Worm (Caenorhabditis elegans): ENCODE measurements around the gene T22D1.5.

T22D1.5 gene

DNA sequence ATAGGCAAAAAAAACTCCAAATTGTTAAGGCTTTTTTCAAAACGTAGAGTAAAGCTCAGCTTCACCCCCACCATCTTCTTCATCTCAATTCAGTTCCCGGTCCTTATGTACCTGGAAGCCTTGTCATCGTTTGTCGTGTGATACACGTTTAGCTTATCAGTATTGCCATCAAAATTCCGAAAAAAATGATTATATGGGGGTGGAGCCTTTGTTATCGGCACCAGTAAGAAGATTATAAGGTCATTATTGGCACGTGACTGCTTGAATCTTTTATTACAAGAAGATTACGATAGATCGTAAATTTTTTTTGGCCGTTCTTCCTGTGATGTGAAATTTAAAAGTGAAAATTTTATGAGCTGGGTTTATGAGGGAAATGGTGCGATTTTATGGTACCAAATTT, 23.3 kb upstream of the T22D1.5 start (continued):
- no peak for TF ChIP-seq let-526 (GFP tag; IDR thresholded peaks at IDR 0.05)
- no peak for TF ChIP-seq lag-1 (GFP tag; IDR thresholded peaks at IDR 0.05)
- TF ChIP-seq cebp-1 (GFP tag; IDR thresholded peaks at IDR 0.05) = no peak
- peak; percentile 27 for TF ChIP-seq cebp-1 (tag; optimal IDR thresholded peaks at IDR 0.05)
- no peak for TF ChIP-seq madf-6 (GFP tag; IDR thresholded peaks at IDR 0.05)
- no peak for TF ChIP-seq ztf-3 (GFP tag; optimal IDR thresholded peaks at IDR 0.05)
- TF ChIP-seq mes-4 (tag; optimal IDR thresholded peaks at IDR 0.05) = no peak
- no peak for TF ChIP-seq akir-1 (GFP tag; optimal IDR thresholded peaks at IDR 0.05)
- no peak for TF ChIP-seq ceh-91 (GFP tag; IDR thresholded peaks at IDR 0.05)
- TF ChIP-seq gei-17 (GFP tag; optimal IDR thresholded peaks at IDR 0.05) = no peak
- TF ChIP-seq dpff-1 (tag; optimal IDR thresholded peaks at IDR 0.05) = no peak
- TF ChIP-seq B0336.3 (GFP tag; IDR thresholded peaks at IDR 0.05) = no peak
- TF ChIP-seq xnd-1 (tag; optimal IDR thresholded peaks at IDR 0.05) = no peak
- TF ChIP-seq D2030.7 (GFP tag; IDR thresholded peaks at IDR 0.05) = no peak
- TF ChIP-seq T07F8.4 (tag; optimal IDR thresholded peaks at IDR 0.05) = no peak
- no peak for TF ChIP-seq F49E8.2 (tag; optimal IDR thresholded peaks at IDR 0.05; ENCODE audit: insufficient read depth)
- no peak for TF ChIP-seq hmg-20 (GFP tag; IDR thresholded peaks at IDR 0.05)
- TF ChIP-seq F37B4.10 (GFP tag; IDR thresholded peaks at IDR 0.05) = no peak
- TF ChIP-seq B0035.1 (tag; optimal IDR thresholded peaks at IDR 0.05) = no peak
- TF ChIP-seq T26A5.8 (tag; optimal IDR thresholded peaks at IDR 0.05) = no peak
- TF ChIP-seq lir-1 (GFP tag; conservative IDR thresholded peaks at IDR 0.05) = no peak
- TF ChIP-seq madf-3 (GFP tag; IDR thresholded peaks at IDR 0.05) = no peak
- TF ChIP-seq unc-130 (GFP tag; optimal IDR thresholded peaks at IDR 0.05) = no peak
- TF ChIP-seq tlf-1 (GFP tag; optimal IDR thresholded peaks at IDR 0.05) = peak; percentile 8
- TF ChIP-seq tbp1 (GFP tag; optimal IDR thresholded peaks at IDR 0.05) = peak; percentile 17
- no peak for TF ChIP-seq aptf-3 (GFP tag; IDR thresholded peaks at IDR 0.05)
- TF ChIP-seq ztf-18 (tag; optimal IDR thresholded peaks at IDR 0.05) = no peak
- TF ChIP-seq F39B2.1 (GFP tag; IDR thresholded peaks at IDR 0.05) = no peak
- TF ChIP-seq madf-10 (tag; optimal IDR thresholded peaks at IDR 0.05) = no peak
- 0 out of 2 replicates have a peak, but pooled peaks have one; percentile 47 for TF ChIP-seq nfyb-1 (GFP tag; IDR thresholded peaks at IDR 0.05)
- no peak for TF ChIP-seq rec-8 (tag; optimal IDR thresholded peaks at IDR 0.05)
- no peak for TF ChIP-seq Y95B8A.8 (GFP tag; IDR thresholded peaks at IDR 0.05)
- no peak for TF ChIP-seq chd-7 (tag; optimal IDR thresholded peaks at IDR 0.05)
- no peak for TF ChIP-seq lin-26 (GFP tag; IDR thresholded peaks at IDR 0.05)
- no peak for TF ChIP-seq F23B12.7 (tag; optimal IDR thresholded peaks at IDR 0.05; ENCODE audit: insufficient read depth)
- TF ChIP-seq pha-4 (tag; optimal IDR thresholded peaks at IDR 0.05) = no peak
- TF ChIP-seq Y53F4B.3 (GFP tag; IDR thresholded peaks at IDR 0.05) = no peak
- no peak for TF ChIP-seq aptf-2 (GFP tag; conservative IDR thresholded peaks at IDR 0.05)
- peak; percentile 81 for TF ChIP-seq nhr-80 (tag; optimal IDR thresholded peaks at IDR 0.05)
- TF ChIP-seq ekl-4 (GFP tag; IDR thresholded peaks at IDR 0.05) = no peak
- TF ChIP-seq athp-1 (tag; optimal IDR thresholded peaks at IDR 0.05) = no peak
- no peak for TF ChIP-seq Y53G8AR.9 (GFP tag; conservative IDR thresholded peaks at IDR 0.05)
- TF ChIP-seq madf-8 (GFP tag; conservative IDR thresholded peaks at IDR 0.05) = no peak
- TF ChIP-seq snpc-1.1 (tag; optimal IDR thresholded peaks at IDR 0.05; ENCODE audit: insufficient read depth) = no peak
- no peak for TF ChIP-seq nhr-90 (tag; optimal IDR thresholded peaks at IDR 0.05)
- TF ChIP-seq nfya-1 (tag; optimal IDR thresholded peaks at IDR 0.05; ENCODE audit: borderline replicate concordance, insufficient read depth) = no peak
- no peak for TF ChIP-seq ztf-25 (GFP tag; IDR thresholded peaks at IDR 0.05)
- 0 out of 2 replicates have a peak, but pooled peaks have one; percentile 13 for TF ChIP-seq egl-44 (GFP tag; IDR thresholded peaks at IDR 0.05)
- TF ChIP-seq F22D6.2 (tag; optimal IDR thresholded peaks at IDR 0.05) = no peak
- no peak for TF ChIP-seq dpl-1 (GFP tag; optimal IDR thresholded peaks at IDR 0.05)
